Worm (Caenorhabditis elegans): ENCODE measurements around the gene F17C11.12.

The F17C11.12 gene

ce11 chrV:10954334-10954733, 17.6 kb upstream of the F17C11.12 start, which contains the start of gene clec-221:
TSS of gene clec-221 (minus strand) at chrV:10954434.
- TF ChIP-seq nhr-102 (tag; optimal IDR thresholded peaks at IDR 0.05) (no peak), spr-3 (GFP tag; optimal IDR thresholded peaks at IDR 0.05) (no peak), mxl-3 (GFP tag; optimal IDR thresholded peaks at IDR 0.05) (no peak), ztf-7 (tag; optimal IDR thresholded peaks at IDR 0.05) (no peak), F49E8.2 (tag; optimal IDR thresholded peaks at IDR 0.05; ENCODE audit: borderline replicate concordance) (no peak), daf-19 (GFP tag; conservative IDR thresholded peaks at IDR 0.05) (no peak), zfp-2 (tag; optimal IDR thresholded peaks at IDR 0.05) (no peak), dve-1 (tag; optimal IDR thresholded peaks at IDR 0.05; ENCODE audit: insufficient read depth) (no peak), F37D6.2 (tag; optimal IDR thresholded peaks at IDR 0.05) (no peak), ztf-11 (tag; optimal IDR thresholded peaks at IDR 0.05) (no peak), lir-3 (tag; optimal IDR thresholded peaks at IDR 0.05) (no peak), madf-9 (GFP tag; conservative IDR thresholded peaks at IDR 0.05) (no peak), ceh-82 (tag; optimal IDR thresholded peaks at IDR 0.05) (no peak), saeg-2 (GFP tag; IDR thresholded peaks at IDR 0.05) (no peak), ctbp-1 (GFP tag; IDR thresholded peaks at IDR 0.05) (no peak), daf-12 (tag; optimal IDR thresholded peaks at IDR 0.05) (no peak), rbr-2 (tag; optimal IDR thresholded peaks at IDR 0.05) (no peak), unc-62 (GFP tag; optimal IDR thresholded peaks at IDR 0.05 in 1 of 2) (no peak), unc-62 (tag; optimal IDR thresholded peaks at IDR 0.05) (no peak), jun-1 (tag; optimal IDR thresholded peaks at IDR 0.05) (no peak), snpc-4 (tag; optimal IDR thresholded peaks at IDR 0.05) (no peak)

- TF ChIP-seq hmg-1.1 (GFP tag; IDR thresholded peaks at IDR 0.05) (peak; percentile 43; the same call in 1 of the 2 replicates), lsy-2 (tag; optimal IDR thresholded peaks at IDR 0.05) (peak in 1 of 2 experiments; percentile 61), unc-62 (GFP tag; optimal IDR thresholded peaks at IDR 0.05 in 1 of 2) (peak; percentile 19 to 67), unc-62 (tag; optimal IDR thresholded peaks at IDR 0.05) (no peak), sdz-12 (GFP tag; optimal IDR thresholded peaks at IDR 0.05) (peak; percentile 59), zfp-3 (GFP tag; conservative IDR thresholded peaks at IDR 0.05) (peak; percentile 95), F26F4.8 (GFP tag; conservative IDR thresholded peaks at IDR 0.05) (no peak), hlh-11 (tag; optimal IDR thresholded peaks at IDR 0.05) (no peak), aha-1 (tag) (peak; percentile 29), snpc-4 (tag; optimal IDR thresholded peaks at IDR 0.05) (no peak), zag-1 (tag; optimal IDR thresholded peaks at IDR 0.05) (no peak), ama-1 (optimal IDR thresholded peaks at IDR 0.05) (peak; percentile 72), ceh-62 (tag; optimal IDR thresholded peaks at IDR 0.05) (no peak), ceh-44 (GFP tag; IDR thresholded peaks at IDR 0.05) (no peak), egl-27 (tag; optimal IDR thresholded peaks at IDR 0.05) (no peak), tra-1 (GFP tag; IDR thresholded peaks at IDR 0.05) (0 out of 2 replicates have a peak, but pooled peaks have one; percentile 8), mep-1 (tag; optimal IDR thresholded peaks at IDR 0.05) (peak; percentile 35), saeg-2 (GFP tag; IDR thresholded peaks at IDR 0.05) (peak; percentile 57; the same call in 1 of the 2 replicates), nhr-25 (tag; optimal IDR thresholded peaks at IDR 0.05; ENCODE audit: borderline replicate concordance, insufficient read depth) (peak; percentile 18), nhr-77 (tag; optimal IDR thresholded peaks at IDR 0.05) (peak; percentile 24), madf-5 (GFP tag; IDR thresholded peaks at IDR 0.05) (no peak), gei-8 (GFP tag; optimal IDR thresholded peaks at IDR 0.05) (no peak), daf-16 (GFP tag; optimal IDR thresholded peaks at IDR 0.05) (peak in 1 of 2 experiments; percentile 48), daf-16 (tag; optimal IDR thresholded peaks at IDR 0.05) (no peak), T20F7.1 (GFP tag; optimal IDR thresholded peaks at IDR 0.05) (peak; percentile 69), nhr-237 (tag; optimal IDR thresholded peaks at IDR 0.05) (no peak), hif-1 (tag; optimal IDR thresholded peaks at IDR 0.05) (peak in 1 of 2 experiments; percentile 6), dve-1 (tag; optimal IDR thresholded peaks at IDR 0.05; ENCODE audit: insufficient read depth) (peak; percentile 42), mdt-29 (GFP tag; IDR thresholded peaks at IDR 0.05) (0 out of 2 replicates have a peak, but pooled peaks have one; percentile 32)
Observed at ce11 chrV:10953471-10954155, 16.9 kb upstream of the F17C11.12 start.

Data from whole organism, L4 larva.